Worm (Caenorhabditis elegans): ENCODE results near the gene F19G12.8.

Gene F19G12.8

ce11 chrX:1440161-1440560 lies 23.0 kb downstream of the F19G12.8 start, which contains the start of gene sedl-1:
Gene sedl-1 (minus strand): TSS chrX:1440261.
- TF ChIP-seq ceh-43 (GFP tag; optimal IDR thresholded peaks at IDR 0.05), result no peak
- TF ChIP-seq elt-1 (tag; optimal IDR thresholded peaks at IDR 0.05; ENCODE audit: borderline replicate concordance, insufficient read depth), result no peak
- TF ChIP-seq nhr-2 (tag; optimal IDR thresholded peaks at IDR 0.05), result no peak
- no peak for TF ChIP-seq mab-5 (tag; optimal IDR thresholded peaks at IDR 0.05)

- TF ChIP-seq nhr-28 (tag; optimal IDR thresholded peaks at IDR 0.05) (no peak), cnd-1 (tag; optimal IDR thresholded peaks at IDR 0.05) (no peak), mep-1 (tag; optimal IDR thresholded peaks at IDR 0.05) (no peak), zip-8 (tag; optimal IDR thresholded peaks at IDR 0.05) (no peak), pha-4 (tag; optimal IDR thresholded peaks at IDR 0.05) (no peak), sptf-1 (tag; optimal IDR thresholded peaks at IDR 0.05) (no peak)
Observed at ce11 chrX:1441602-1442183, 24.6 kb downstream of the F19G12.8 start.

ce11 chrX:1443556-1444243 lies 26.6 kb downstream of the F19G12.8 start:
- TF ChIP-seq ces-1 (GFP tag; optimal IDR thresholded peaks at IDR 0.05) (peak; percentile 6), nhr-12 (tag; optimal IDR thresholded peaks at IDR 0.05) (no peak), hlh-1 (tag; optimal IDR thresholded peaks at IDR 0.05) (no peak)

ce11 chrX:1445696-1446095 lies 28.6 kb downstream of the F19G12.8 start:
- peak; percentile 57 for TF ChIP-seq sptf-1 (tag; optimal IDR thresholded peaks at IDR 0.05)
- TF ChIP-seq cnd-1 (tag; optimal IDR thresholded peaks at IDR 0.05), result no peak
- no peak for TF ChIP-seq nhr-2 (tag; optimal IDR thresholded peaks at IDR 0.05)

ce11 chrX:1446593-1447141 lies 29.5 kb downstream of the F19G12.8 start, which contains the start of gene zfp-3:
Gene zfp-3 (minus strand): TSS chrX:1446643.
- TF ChIP-seq ztf-11 (tag; optimal IDR thresholded peaks at IDR 0.05), result peak; percentile 55
- peak; percentile 60 for TF ChIP-seq unc-120 (tag; optimal IDR thresholded peaks at IDR 0.05; ENCODE audit: poor library complexity, severe bottlenecking)
- peak; percentile 69 for TF ChIP-seq mls-2 (tag; optimal IDR thresholded peaks at IDR 0.05)
- peak; percentile 90 for TF ChIP-seq nhr-237 (tag; optimal IDR thresholded peaks at IDR 0.05)
- no peak for TF ChIP-seq flh-1 (GFP tag; optimal IDR thresholded peaks at IDR 0.05)
- no peak for TF ChIP-seq snpc-4 (tag; optimal IDR thresholded peaks at IDR 0.05)
- TF ChIP-seq sem-2 (GFP tag; optimal IDR thresholded peaks at IDR 0.05), result no peak
- peak; percentile 45 for TF ChIP-seq drap-1 (GFP tag; optimal IDR thresholded peaks at IDR 0.05)
- TF ChIP-seq ces-1 (GFP tag; optimal IDR thresholded peaks at IDR 0.05), result peak; percentile 83
- TF ChIP-seq lin-13 (tag; optimal IDR thresholded peaks at IDR 0.05), result peak; percentile 92
- TF ChIP-seq hlh-1 (tag; optimal IDR thresholded peaks at IDR 0.05), result peak; percentile 63
- peak; percentile 72 for TF ChIP-seq unc-62 (GFP tag; optimal IDR thresholded peaks at IDR 0.05)
- no peak for TF ChIP-seq bed-3 (GFP tag; optimal IDR thresholded peaks at IDR 0.05)
- no peak for TF ChIP-seq nhr-12 (tag; optimal IDR thresholded peaks at IDR 0.05)
- peak; percentile 93 for TF ChIP-seq pha-4 (tag; optimal IDR thresholded peaks at IDR 0.05)
- peak; percentile 83 for TF ChIP-seq mep-1 (tag; optimal IDR thresholded peaks at IDR 0.05)
- TF ChIP-seq ham-2 (GFP tag; optimal IDR thresholded peaks at IDR 0.05), result no peak
- no peak for TF ChIP-seq mab-5 (tag; optimal IDR thresholded peaks at IDR 0.05)
- peak; percentile 98 for TF ChIP-seq ceh-39 (tag; optimal IDR thresholded peaks at IDR 0.05)
- peak; percentile 66 for TF ChIP-seq sptf-1 (tag; optimal IDR thresholded peaks at IDR 0.05)
- TF ChIP-seq blmp-1 (tag; optimal IDR thresholded peaks at IDR 0.05), result no peak
- peak; percentile 37 for TF ChIP-seq M03D4.4 (tag; optimal IDR thresholded peaks at IDR 0.05)
- TF ChIP-seq lsy-2 (tag; optimal IDR thresholded peaks at IDR 0.05), result peak; percentile 44

- no peak for TF ChIP-seq blmp-1 (tag; optimal IDR thresholded peaks at IDR 0.05)
- TF ChIP-seq ceh-39 (tag; optimal IDR thresholded peaks at IDR 0.05), result peak; percentile 47
- TF ChIP-seq sptf-1 (tag; optimal IDR thresholded peaks at IDR 0.05), result no peak
- TF ChIP-seq bed-3 (GFP tag; optimal IDR thresholded peaks at IDR 0.05), result no peak
- peak; percentile 10 for TF ChIP-seq nhr-237 (tag; optimal IDR thresholded peaks at IDR 0.05)
- TF ChIP-seq ces-1 (GFP tag; optimal IDR thresholded peaks at IDR 0.05), result peak; percentile 21
- TF ChIP-seq mep-1 (tag; optimal IDR thresholded peaks at IDR 0.05), result peak; percentile 59
- no peak for TF ChIP-seq unc-120 (tag; optimal IDR thresholded peaks at IDR 0.05; ENCODE audit: poor library complexity, severe bottlenecking)
- no peak for TF ChIP-seq elt-3 (tag; optimal IDR thresholded peaks at IDR 0.05)
- TF ChIP-seq hlh-1 (tag; optimal IDR thresholded peaks at IDR 0.05), result peak; percentile 38
- peak; percentile 28 for TF ChIP-seq lsy-2 (tag; optimal IDR thresholded peaks at IDR 0.05)
- no peak for TF ChIP-seq ztf-11 (tag; optimal IDR thresholded peaks at IDR 0.05)
- TF ChIP-seq ham-2 (GFP tag; optimal IDR thresholded peaks at IDR 0.05), result peak; percentile 48
- TF ChIP-seq lin-13 (tag; optimal IDR thresholded peaks at IDR 0.05), result peak; percentile 32
Observed at ce11 chrX:1450352-1450818, 33.3 kb downstream of the F19G12.8 start, which contains the start of gene W05H7.1. Gene W05H7.1 (plus strand): TSS chrX:1450768.

All from whole organism, mixed stage, embryonic.